Worm (Caenorhabditis elegans): ENCODE results near the gene col-79.

- TF ChIP-seq nhr-28 (tag; optimal IDR thresholded peaks at IDR 0.05) (no peak), pha-4 (tag; optimal IDR thresholded peaks at IDR 0.05) (no peak), elt-1 (tag; optimal IDR thresholded peaks at IDR 0.05; ENCODE audit: borderline replicate concordance, insufficient read depth) (no peak), snpc-4 (tag; optimal IDR thresholded peaks at IDR 0.05) (no peak), nhr-12 (tag; optimal IDR thresholded peaks at IDR 0.05) (no peak), unc-62 (GFP tag; optimal IDR thresholded peaks at IDR 0.05) (no peak), zip-8 (tag; optimal IDR thresholded peaks at IDR 0.05) (no peak), nhr-76 (tag; optimal IDR thresholded peaks at IDR 0.05) (no peak)
Observed at ce11 chrII:10706901-10707300, 3.5 kb downstream of the col-79 start, which contains the start of gene col-80.

Measured in whole organism, mixed stage, embryonic.